Worm (Caenorhabditis elegans): ENCODE data around the gene dvc-1.

DNA sequence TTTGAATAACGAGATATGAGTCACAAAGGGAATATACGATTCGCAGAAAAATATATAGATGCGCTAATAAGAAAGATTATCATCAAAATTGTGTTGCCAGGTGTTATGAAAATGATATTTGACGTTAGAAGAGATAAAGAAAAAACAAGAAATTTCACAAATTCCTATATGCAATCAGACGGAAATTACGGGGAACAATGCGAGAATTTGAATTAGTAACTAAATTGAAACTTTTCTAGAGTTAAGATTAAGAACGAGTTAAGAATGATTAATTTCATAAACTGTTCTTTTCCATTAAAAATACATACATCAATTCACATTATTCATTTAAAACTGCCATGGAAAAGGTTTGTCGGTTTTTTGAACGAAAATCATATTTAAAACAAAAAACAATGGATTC lies 43.0 kb downstream of the dvc-1 start, which contains the start of gene clc-6:
- TF ChIP-seq fkh-10 (GFP tag; optimal IDR thresholded peaks at IDR 0.05) (no peak), nhr-12 (tag; optimal IDR thresholded peaks at IDR 0.05) (no peak), eor-1 (tag; optimal IDR thresholded peaks at IDR 0.05) (no peak), ztf-11 (tag; optimal IDR thresholded peaks at IDR 0.05) (no peak), nhr-43 (tag; optimal IDR thresholded peaks at IDR 0.05; ENCODE audit: poor library complexity, severe bottlenecking) (no peak), elt-3 (tag; optimal IDR thresholded peaks at IDR 0.05) (no peak), lin-39 (tag; optimal IDR thresholded peaks at IDR 0.05) (no peak), nhr-77 (tag; optimal IDR thresholded peaks at IDR 0.05) (no peak), lsy-12 (tag; optimal IDR thresholded peaks at IDR 0.05) (no peak), lin-15B (tag; optimal IDR thresholded peaks at IDR 0.05) (no peak), ZK546.5 (tag; optimal IDR thresholded peaks at IDR 0.05) (no peak), skn-1 (tag; optimal IDR thresholded peaks at IDR 0.05) (no peak), nhr-67 (tag; optimal IDR thresholded peaks at IDR 0.05) (no peak), nhr-76 (tag; optimal IDR thresholded peaks at IDR 0.05) (no peak)

Measured in whole organism, L3 larva.